Worm (Caenorhabditis elegans): Measurements from ENCODE around the gene srxa-11.

ce11 chrV:13887358-13887757 lies 36.6 kb upstream of the srxa-11 start, which contains the start of gene srsx-19:
- no peak for TF ChIP-seq dao-5 (tag; optimal IDR thresholded peaks at IDR 0.05)
- no peak for TF ChIP-seq him-1 (tag; optimal IDR thresholded peaks at IDR 0.05)

Measured in whole organism, L4/young adult.